Fruit fly (Drosophila melanogaster): Measurements from ENCODE around the gene Anp.
A peak's percentile ranks its signal among the peaks of the same experiment; 100 is the strongest.

Anp gene

dm6 chr3R:30200091-30200698 is 9.6 kb upstream of the Anp start:
- TF ChIP-seq Ets21C (GFP tag; optimal IDR thresholded peaks at IDR 0.05) (no peak), fkh (GFP tag; optimal IDR thresholded peaks at IDR 0.05) (peak; percentile 5), CG6276 (GFP tag; optimal IDR thresholded peaks at IDR 0.05) (no peak), vri (GFP tag; optimal IDR thresholded peaks at IDR 0.05) (peak; percentile 91), Eip78C (GFP tag) (peak; percentile 5), Blimp-1 (GFP tag; optimal IDR thresholded peaks at IDR 0.05) (no peak), CG6792 (GFP tag; optimal IDR thresholded peaks at IDR 0.05) (no peak), Met (GFP tag; optimal IDR thresholded peaks at IDR 0.05) (no peak), CG11294 (GFP tag; IDR thresholded peaks at IDR 0.05) (no peak), eg (GFP tag; IDR thresholded peaks at IDR 0.05) (no peak), CG9139 (GFP tag; optimal IDR thresholded peaks at IDR 0.05) (no peak), Sox15 (GFP tag; optimal IDR thresholded peaks at IDR 0.05) (no peak), CG8319 (GFP tag; optimal IDR thresholded peaks at IDR 0.05) (no peak)

DNA sequence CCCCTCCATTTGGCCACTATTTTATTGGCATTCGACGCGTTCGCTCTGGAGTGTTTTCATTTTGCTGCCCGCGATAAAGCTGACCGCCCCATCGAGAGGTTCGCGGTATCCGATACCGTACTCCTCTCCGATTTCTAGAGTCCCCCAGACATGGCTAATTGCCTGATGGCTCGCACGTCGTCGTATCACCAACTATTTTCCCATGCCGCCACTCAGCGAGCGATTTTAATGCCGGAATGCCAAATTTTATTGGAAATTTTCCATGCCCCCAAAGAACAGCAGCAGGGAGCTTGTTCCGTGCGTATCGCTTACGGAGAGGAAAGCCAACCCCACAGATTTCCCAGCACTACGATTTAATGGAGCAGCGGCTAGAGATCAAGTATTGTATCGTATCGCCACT is 8.7 kb upstream of the Anp start:
- TF ChIP-seq CG6854 (GFP tag; optimal IDR thresholded peaks at IDR 0.05) (no peak), CG34406 (GFP tag; optimal IDR thresholded peaks at IDR 0.05) (no peak), CG8632 (GFP tag; optimal IDR thresholded peaks at IDR 0.05) (no peak), Hr39 (GFP tag; optimal IDR thresholded peaks at IDR 0.05) (no peak), CG15336 (GFP tag; IDR thresholded peaks at IDR 0.05) (no peak), Hr38 (GFP tag; optimal IDR thresholded peaks at IDR 0.05) (no peak), spab (GFP tag; optimal IDR thresholded peaks at IDR 0.05) (no peak), Sox15 (GFP tag; optimal IDR thresholded peaks at IDR 0.05) (no peak), lz (GFP tag; optimal IDR thresholded peaks at IDR 0.05) (no peak), CG32006 (GFP tag; optimal IDR thresholded peaks at IDR 0.05) (no peak)

DNA sequence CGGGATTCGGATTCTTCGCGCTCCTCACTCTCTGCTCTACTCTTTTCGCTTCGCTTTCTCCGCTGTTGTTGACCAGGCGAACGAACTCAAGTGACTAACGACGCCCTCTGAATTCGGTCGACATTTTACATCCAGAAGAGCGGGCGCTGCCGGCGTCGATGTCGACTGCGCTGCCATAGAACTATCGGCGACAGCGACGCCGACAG is 6.9 kb upstream of the Anp start, which contains the start of gene CG9743:
Gene CG9743 (minus strand): TSS at position 101 of the 206 bp plus-strand sequence.
- TF ChIP-seq OdsH (GFP tag; optimal IDR thresholded peaks at IDR 0.05) (no peak), CG31627 (GFP tag; optimal IDR thresholded peaks at IDR 0.05) (no peak), salr (GFP tag; optimal IDR thresholded peaks at IDR 0.05) (no peak), CG34406 (GFP tag; optimal IDR thresholded peaks at IDR 0.05) (no peak)

- TF ChIP-seq Ets96B (tag; optimal IDR thresholded peaks at IDR 0.05) (peak; percentile 75), CG31627 (GFP tag; optimal IDR thresholded peaks at IDR 0.05) (peak; percentile 39), net (GFP tag; optimal IDR thresholded peaks at IDR 0.05) (peak; percentile 69), acj6 (GFP tag; optimal IDR thresholded peaks at IDR 0.05) (peak; percentile 60), CG8319 (GFP tag; optimal IDR thresholded peaks at IDR 0.05) (peak; percentile 67), CG6854 (GFP tag; optimal IDR thresholded peaks at IDR 0.05) (no peak), Sox15 (GFP tag; optimal IDR thresholded peaks at IDR 0.05) (peak; percentile 65), CG34406 (GFP tag; optimal IDR thresholded peaks at IDR 0.05) (peak; percentile 58), topi (GFP tag; optimal IDR thresholded peaks at IDR 0.05) (peak; percentile 59), CG7368 (GFP tag; optimal IDR thresholded peaks at IDR 0.05) (peak; percentile 70), CG11902 (GFP tag; optimal IDR thresholded peaks at IDR 0.05) (peak; percentile 69), Lpt (GFP tag; optimal IDR thresholded peaks at IDR 0.05) (peak; percentile 80), CG6163 (GFP tag; IDR thresholded peaks at IDR 0.05) (peak; percentile 84), CG15336 (GFP tag; IDR thresholded peaks at IDR 0.05) (peak; percentile 64; the same call in 1 of the 2 replicates), Smox (GFP tag; optimal IDR thresholded peaks at IDR 0.05) (peak; percentile 33), ss (GFP tag; optimal IDR thresholded peaks at IDR 0.05) (peak; percentile 61 to 72), Sox102F (GFP tag; optimal IDR thresholded peaks at IDR 0.05) (no peak), Eip93F (GFP tag; optimal IDR thresholded peaks at IDR 0.05) (no peak), Eip75B (GFP tag; optimal IDR thresholded peaks at IDR 0.05) (peak; percentile 79), CG3032 (tag; optimal IDR thresholded peaks at IDR 0.05) (peak; percentile 69), fd85E (GFP tag; optimal IDR thresholded peaks at IDR 0.05) (peak; percentile 13), CG1621 (tag; optimal IDR thresholded peaks at IDR 0.05) (peak; percentile 46), CG3919 (GFP tag; optimal IDR thresholded peaks at IDR 0.05) (peak; percentile 74), Blimp-1 (GFP tag; optimal IDR thresholded peaks at IDR 0.05) (no peak), CG11294 (GFP tag; IDR thresholded peaks at IDR 0.05) (peak; percentile 70), spab (GFP tag; optimal IDR thresholded peaks at IDR 0.05) (peak; percentile 48), pdm3 (GFP tag; optimal IDR thresholded peaks at IDR 0.05) (peak; percentile 69), cyc (GFP tag; optimal IDR thresholded peaks at IDR 0.05) (peak; percentile 48), eg (GFP tag; IDR thresholded peaks at IDR 0.05) (peak; percentile 75; the same call in 2 of the 3 replicates)
Observed at dm6 chr3R:30203104-30203986, 6.4 kb upstream of the Anp start.
